Fruit fly (Drosophila melanogaster) whole organism, pupa: ENCODE results near the gene CG42823.

Source experiments
- CG10348 ChIP-seq: fragments of 200-800 bp; sonication (Bioruptor generic); IDR thresholded peaks from 2 replicates; pipeline ENCODE4 v1.3.6; 2022; ENCODE audit warnings: missing biosample characterization, missing genetic modification characterization
- CG12605 ChIP-seq: fragments of 200-800 bp; sonication (Bioruptor generic); IDR thresholded peaks from 2 replicates; pipeline ENCODE4 v1.3.6; 2022; ENCODE audit warnings: missing biosample characterization, missing genetic modification characterization
- CG13204 ChIP-seq: fragments of 200-800 bp; sonication (Bioruptor generic); optimal IDR thresholded peaks from 2 replicates; lab custom pipeline; 2018; ENCODE audit warnings: missing biosample characterization, mild to moderate bottlenecking, missing genetic modification characterization, moderate library complexity
- CG14655 ChIP-seq: fragments of 200-800 bp; sonication (Bioruptor generic); optimal IDR thresholded peaks from 3 replicates; lab custom pipeline; 2017; ENCODE audit warnings: mild to moderate bottlenecking, missing biosample characterization, missing genetic modification reagents, missing genetic modification characterization
- CG15710 ChIP-seq: fragments of 200-800 bp; sonication (Bioruptor generic); optimal IDR thresholded peaks from 2 replicates; lab custom pipeline; 2018; ENCODE audit warnings: missing biosample characterization, mild to moderate bottlenecking, missing genetic modification characterization, moderate library complexity
- CG17806 ChIP-seq: fragments of 200-800 bp; sonication (Bioruptor generic); optimal IDR thresholded peaks from 2 replicates; lab custom pipeline; 2018; ENCODE audit warnings: missing biosample characterization, mild to moderate bottlenecking, missing genetic modification characterization, moderate library complexity
- CG32121 ChIP-seq: fragments of 200-800 bp; sonication (Bioruptor generic); IDR thresholded peaks from 2 replicates; pipeline ENCODE4 v1.3.6; 2022; ENCODE audit warnings: missing biosample characterization, missing genetic modification characterization
- CG34367 ChIP-seq: fragments of 200-800 bp; sonication (Bioruptor generic); optimal IDR thresholded peaks from 2 replicates; lab custom pipeline; 2018; ENCODE audit warnings: missing biosample characterization, mild to moderate bottlenecking, missing genetic modification characterization
- CG4496 ChIP-seq: fragments of 200-800 bp; sonication (Bioruptor generic); IDR thresholded peaks from 3 replicates; pipeline ENCODE4 v1.3.6; 2022; ENCODE audit warnings: missing biosample characterization, missing genetic modification characterization
- CG8159 ChIP-seq: fragments of 200-800 bp; sonication (Bioruptor generic); optimal IDR thresholded peaks from 3 replicates; lab custom pipeline; 2018; ENCODE audit warnings: missing biosample characterization, mild to moderate bottlenecking, missing genetic modification characterization, moderate library complexity
- CG8301 ChIP-seq: fragments of 200-800 bp; sonication (Bioruptor generic); optimal IDR thresholded peaks from 2 replicates; lab custom pipeline; 2018; ENCODE audit warnings: missing biosample characterization, mild to moderate bottlenecking, missing genetic modification characterization
- CG9948 ChIP-seq: fragments of 200-800 bp; sonication (Bioruptor generic); optimal IDR thresholded peaks from 2 replicates; lab custom pipeline; 2018; ENCODE audit warnings: missing biosample characterization, mild to moderate bottlenecking, missing genetic modification characterization, moderate library complexity
- D1 ChIP-seq: fragments of 200-800 bp; sonication (Bioruptor generic); optimal IDR thresholded peaks from 2 replicates; lab custom pipeline; 2018; ENCODE audit warnings: missing biosample characterization, mild to moderate bottlenecking, missing genetic modification characterization, moderate library complexity
- EcR ChIP-seq: fragments of 200-800 bp; sonication (Bioruptor generic); optimal IDR thresholded peaks from 3 replicates; lab custom pipeline; 2019; ENCODE audit warnings: missing biosample characterization, missing genetic modification characterization, mild to moderate bottlenecking, moderate library complexity, missing genetic modification reagents
- Ets98B ChIP-seq: fragments of 200-800 bp; sonication (Bioruptor generic); IDR thresholded peaks from 2 replicates; pipeline ENCODE4 v1.3.6; 2022; ENCODE audit warnings: missing biosample characterization, missing genetic modification characterization
- Pif1A ChIP-seq: fragments of 200-800 bp; sonication (Bioruptor generic); optimal IDR thresholded peaks from 3 replicates; lab custom pipeline; 2016; ENCODE audit warnings: missing biosample characterization, missing genetic modification characterization
- Pif1B ChIP-seq: fragments of 200-800 bp; sonication (Bioruptor generic); optimal IDR thresholded peaks from 3 replicates; lab custom pipeline; 2016; ENCODE audit warnings: missing biosample characterization, missing genetic modification characterization
- Snoo ChIP-seq: fragments of 200-800 bp; sonication (Bioruptor generic); optimal IDR thresholded peaks from 3 replicates; lab custom pipeline; 2017; ENCODE audit warnings: missing biosample characterization, mild to moderate bottlenecking, missing genetic modification characterization, inconsistent platforms
- fd96Ca ChIP-seq: fragments of 200-800 bp; sonication (Bioruptor generic); IDR thresholded peaks from 3 replicates; pipeline ENCODE4 v1.3.6; 2022; ENCODE audit warnings: missing biosample characterization, missing genetic modification characterization
- gl ChIP-seq: fragments of 200-800 bp; sonication (Bioruptor generic); optimal IDR thresholded peaks from 2 replicates; lab custom pipeline; 2018; ENCODE audit warnings: missing biosample characterization, mild to moderate bottlenecking, missing genetic modification characterization
- rn ChIP-seq: fragments of 200-800 bp; sonication (Bioruptor generic); IDR thresholded peaks from 2 replicates; pipeline ENCODE4 v1.3.6; 2022; ENCODE audit warnings: missing biosample characterization, missing genetic modification characterization

The CG42823 gene

dm6 chr3R:17407576-17407975, 2.7 kb upstream of the CG42823 start, which contains the start of gene CG17283:
Gene CG17283, plus strand, starts transcription at chr3R:17407876.
- no peak for TF ChIP-seq CG12605
- no peak for TF ChIP-seq CG4496 (GFP tag; lab: Robert Waterston, UW)
- TF ChIP-seq CG15710, result no peak
- TF ChIP-seq Snoo (tag; lab: Kevin White, UChicago), result no peak
- TF ChIP-seq CG9948 (tag; lab: Kevin White, UChicago), result no peak
- no peak for TF ChIP-seq CG13204 (GFP tag; lab: Kevin White, UChicago)
- no peak for TF ChIP-seq EcR (GFP tag; lab: Kevin White, UChicago)
- no peak for TF ChIP-seq fd96Ca (GFP tag; lab: Robert Waterston, UW)
- no peak for TF ChIP-seq D1 (tag; lab: Kevin White, UChicago)
- TF ChIP-seq CG14655, result no peak
- TF ChIP-seq CG10348 (GFP tag; lab: Robert Waterston, UW), result no peak
- TF ChIP-seq CG34367 (tag; lab: Kevin White, UChicago), result no peak
- TF ChIP-seq CG8159 (tag; lab: Kevin White, UChicago), result no peak
- TF ChIP-seq rn, result no peak
- TF ChIP-seq gl (tag; lab: Kevin White, UChicago), result no peak
- TF ChIP-seq CG17806 (tag; lab: Kevin White, UChicago), result no peak
- no peak for TF ChIP-seq Ets98B (GFP tag; lab: Robert Waterston, UW)

DNA sequence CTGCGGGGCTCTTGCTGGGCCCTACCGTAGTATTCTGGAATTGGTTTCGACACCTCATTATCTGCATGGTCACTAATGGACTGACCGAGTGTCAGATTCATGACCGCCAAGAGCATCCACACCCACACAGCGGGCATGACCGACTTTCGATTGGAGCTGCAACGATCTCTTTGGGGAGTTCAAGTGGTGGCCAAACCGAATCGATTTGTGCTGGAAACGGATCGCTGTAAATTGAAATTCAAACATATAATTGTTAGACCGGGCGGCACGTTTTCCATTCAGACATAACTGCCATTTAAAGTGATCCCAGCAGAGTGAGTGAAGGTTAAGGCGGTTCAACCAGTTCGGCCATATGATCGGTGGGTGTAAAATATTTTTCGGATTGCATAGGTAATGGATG, 1.5 kb upstream of the CG42823 start, which contains the start of the genes CG42824 and CG42798:
TSS of gene CG42824 (minus strand) at position 101 of the 400 bp plus-strand sequence.
TSS of gene CG42798 (plus strand) at position 268 of the 400 bp plus-strand sequence.
- no peak for TF ChIP-seq Ets98B (GFP tag; lab: Robert Waterston, UW)
- TF ChIP-seq CG14655, result no peak
- TF ChIP-seq fd96Ca (GFP tag; lab: Robert Waterston, UW), result no peak
- TF ChIP-seq CG13204 (GFP tag; lab: Kevin White, UChicago), result no peak
- TF ChIP-seq CG4496 (GFP tag; lab: Robert Waterston, UW), result no peak
- no peak for TF ChIP-seq CG8301 (tag; lab: Kevin White, UChicago)
- no peak for TF ChIP-seq Snoo (tag; lab: Kevin White, UChicago)
- TF ChIP-seq CG17806 (tag; lab: Kevin White, UChicago), result no peak
- no peak for TF ChIP-seq D1 (tag; lab: Kevin White, UChicago)
- TF ChIP-seq CG8159 (tag; lab: Kevin White, UChicago), result no peak
- no peak for TF ChIP-seq Pif1B

dm6 chr3R:17404155-17404554, 754 bp downstream of the CG42823 start:
- TF ChIP-seq rn (no peak), Ets98B (GFP tag; lab: Robert Waterston, UW) (no peak), D1 (tag; lab: Kevin White, UChicago) (no peak), CG34367 (tag; lab: Kevin White, UChicago) (no peak), CG4496 (GFP tag; lab: Robert Waterston, UW) (no peak), Pif1A (GFP tag; lab: Kevin White, UChicago) (no peak), CG17806 (tag; lab: Kevin White, UChicago) (no peak), CG15710 (no peak), Pif1B (no peak), CG8159 (tag; lab: Kevin White, UChicago) (no peak)
- TF ChIP-seq, all 21 proteins: peak for 0

DNA sequence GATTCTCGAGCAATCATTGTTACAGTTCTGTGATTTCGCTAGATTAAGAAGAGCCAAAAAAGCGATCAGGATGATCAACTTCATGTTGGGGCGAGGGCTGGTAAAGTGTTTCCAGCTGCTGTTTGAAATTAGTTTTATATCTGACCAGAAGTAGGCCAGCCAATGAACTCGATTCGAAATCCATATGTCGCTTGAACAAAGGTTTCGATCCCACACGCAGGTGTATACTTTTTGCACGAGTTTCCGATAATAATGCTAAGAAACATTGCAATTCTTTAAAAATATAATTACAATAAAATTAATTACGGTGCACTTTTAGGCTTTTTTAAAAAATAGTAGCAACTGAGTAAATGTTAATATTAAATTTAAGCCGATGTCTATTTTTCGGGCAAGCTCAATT, 1.3 kb downstream of the CG42823 start, which contains the start of gene CG34280:
TSS of gene CG34280 (minus strand) at position 101 of the 400 bp plus-strand sequence.
- TF ChIP-seq CG12605, result no peak
- no peak for TF ChIP-seq Snoo (tag; lab: Kevin White, UChicago)
- TF ChIP-seq CG4496 (GFP tag; lab: Robert Waterston, UW), result no peak
- TF ChIP-seq Pif1A (GFP tag; lab: Kevin White, UChicago), result no peak

DNA sequence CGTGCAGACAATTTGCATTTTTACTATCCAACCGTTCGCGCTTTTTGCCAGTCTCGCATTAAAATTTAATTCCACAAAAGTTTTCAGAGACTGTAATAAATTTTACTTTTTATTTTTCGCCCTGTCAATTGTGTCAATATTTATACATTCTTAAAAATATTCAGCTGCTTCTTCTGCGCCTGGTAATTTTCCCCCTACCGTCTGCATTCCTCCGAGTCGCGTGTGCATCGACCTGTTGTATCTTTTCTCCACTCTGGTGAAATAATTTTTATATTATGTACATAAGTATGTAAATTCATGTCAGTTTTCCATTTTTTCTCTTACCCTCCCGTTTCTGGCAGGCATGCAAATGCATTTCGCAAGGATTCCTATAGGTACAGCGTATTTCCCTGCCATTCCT, 1.7 kb downstream of the CG42823 start, which contains the start of gene CG34279:
TSS of gene CG34279 (minus strand) at position 101 of the 400 bp plus-strand sequence.
- no peak for TF ChIP-seq CG12605
- TF ChIP-seq EcR (GFP tag; lab: Kevin White, UChicago), result no peak
- TF ChIP-seq Pif1B, result no peak
- no peak for TF ChIP-seq fd96Ca (GFP tag; lab: Robert Waterston, UW)
- TF ChIP-seq Ets98B (GFP tag; lab: Robert Waterston, UW), result no peak
- no peak for TF ChIP-seq CG9948 (tag; lab: Kevin White, UChicago)
- no peak for TF ChIP-seq CG32121
- no peak for TF ChIP-seq Snoo (tag; lab: Kevin White, UChicago)
- no peak for TF ChIP-seq CG8301 (tag; lab: Kevin White, UChicago)
- no peak for TF ChIP-seq CG14655
- no peak for TF ChIP-seq rn
- TF ChIP-seq CG34367 (tag; lab: Kevin White, UChicago), result no peak
- TF ChIP-seq CG15710, result no peak
- TF ChIP-seq gl (tag; lab: Kevin White, UChicago), result no peak
- no peak for TF ChIP-seq CG8159 (tag; lab: Kevin White, UChicago)
- no peak for TF ChIP-seq D1 (tag; lab: Kevin White, UChicago)
- no peak for TF ChIP-seq CG17806 (tag; lab: Kevin White, UChicago)
- TF ChIP-seq Pif1A (GFP tag; lab: Kevin White, UChicago), result no peak
- no peak for TF ChIP-seq CG10348 (GFP tag; lab: Robert Waterston, UW)
- no peak for TF ChIP-seq CG13204 (GFP tag; lab: Kevin White, UChicago)

dm6 chr3R:17402434-17402833, 2.5 kb downstream of the CG42823 start, which contains the start of gene Sur-8:
Gene Sur-8, minus strand, starts transcription at chr3R:17402515.
- TF ChIP-seq fd96Ca (GFP tag; lab: Robert Waterston, UW) (peak; percentile 42; the same call in 2 of the 3 replicates), CG13204 (GFP tag; lab: Kevin White, UChicago) (no peak), CG14655 (peak; percentile 25), Snoo (tag; lab: Kevin White, UChicago) (no peak), gl (tag; lab: Kevin White, UChicago) (no peak), CG17806 (tag; lab: Kevin White, UChicago) (no peak), CG4496 (GFP tag; lab: Robert Waterston, UW) (peak; percentile 79), Pif1A (GFP tag; lab: Kevin White, UChicago) (peak; percentile 7), Ets98B (GFP tag; lab: Robert Waterston, UW) (peak; percentile 41), rn (peak; percentile 40; the same call in 1 of the 2 replicates)
